Fruit fly (Drosophila melanogaster) whole organism, embryonic: ENCODE results near the gene CG5966.
A peak's percentile ranks its signal among the peaks of the same experiment; 100 is the strongest.

Experiments used
- Aef1 ChIP-seq: fragments of 200-800 bp; sonication (Bioruptor generic); IDR thresholded peaks from 3 replicates; pipeline ENCODE4 v1.3.6; 2022; ENCODE audit warnings: missing biosample characterization, missing genetic modification characterization
- Bdp1 ChIP-seq: fragments of 200-800 bp; sonication (Bioruptor generic); optimal IDR thresholded peaks from 3 replicates; lab custom pipeline; 2016; ENCODE audit warnings: missing biosample characterization, missing genetic modification characterization
- CG11093 ChIP-seq: fragments of 200-800 bp; sonication (Bioruptor generic); IDR thresholded peaks from 3 replicates; pipeline ENCODE4 v1.3.6; 2022; ENCODE audit warnings: missing biosample characterization, missing genetic modification characterization
- CG14441 ChIP-seq: fragments of 200-800 bp; sonication (Bioruptor generic); IDR thresholded peaks from 2 replicates; pipeline ENCODE4 v1.3.6; 2022; ENCODE audit warnings: missing biosample characterization, missing genetic modification characterization
- CG15479 ChIP-seq: fragments of 200-800 bp; sonication (Bioruptor generic); optimal IDR thresholded peaks from 3 replicates; lab custom pipeline; 2019; ENCODE audit warnings: missing biosample characterization, mild to moderate bottlenecking, missing genetic modification characterization, moderate library complexity
- CG2199 ChIP-seq: fragments of 200-800 bp; sonication (Bioruptor generic); IDR thresholded peaks from 3 replicates; pipeline ENCODE4 v1.3.6; 2022; ENCODE audit warnings: missing biosample characterization, missing genetic modification characterization
- CG2202 ChIP-seq: fragments of 200-800 bp; sonication (Bioruptor generic); optimal IDR thresholded peaks from 2 replicates; lab custom pipeline; 2018; ENCODE audit warnings: missing biosample characterization, mild to moderate bottlenecking, missing genetic modification characterization
- CG3065 ChIP-seq: fragments of 200-800 bp; sonication (Bioruptor generic); optimal IDR thresholded peaks from 2 replicates; lab custom pipeline; 2016; ENCODE audit warnings: missing biosample characterization, missing genetic modification characterization
- CG3163 ChIP-seq: fragments of 200-800 bp; sonication (Bioruptor generic); optimal IDR thresholded peaks from 3 replicates; lab custom pipeline; 2016; ENCODE audit warnings: missing biosample characterization, missing genetic modification characterization
- CG32767 ChIP-seq: fragments of 200-800 bp; sonication (Bioruptor generic); IDR thresholded peaks from 2 replicates; pipeline ENCODE4 v1.3.6; 2022; ENCODE audit warnings: missing biosample characterization, missing genetic modification characterization
- CG33557 ChIP-seq: fragments of 200-800 bp; sonication (Bioruptor generic); optimal IDR thresholded peaks from 2 replicates; lab custom pipeline; 2019; ENCODE audit warnings: missing biosample characterization, mild to moderate bottlenecking, missing genetic modification characterization, moderate library complexity
- CG3995 ChIP-seq: fragments of 200-800 bp; sonication (Bioruptor generic); optimal IDR thresholded peaks from 3 replicates; lab custom pipeline; 2016; ENCODE audit warnings: missing biosample characterization, missing genetic modification characterization
- CG4424 ChIP-seq: fragments of 200-800 bp; sonication (Bioruptor generic); optimal IDR thresholded peaks from 3 replicates; lab custom pipeline; 2016; ENCODE audit warnings: missing biosample characterization, missing genetic modification characterization
- CG4617 ChIP-seq: fragments of 200-800 bp; sonication (Bioruptor generic); optimal IDR thresholded peaks from 3 replicates; lab custom pipeline; 2016; ENCODE audit warnings: missing biosample characterization, missing genetic modification characterization, borderline replicate concordance
- CG5245 ChIP-seq: fragments of 200-800 bp; sonication (Bioruptor generic); optimal IDR thresholded peaks from 3 replicates; lab custom pipeline; 2016; ENCODE audit warnings: missing biosample characterization, missing genetic modification characterization
- CG6175 ChIP-seq: fragments of 200-800 bp; sonication (Bioruptor generic); IDR thresholded peaks from 3 replicates; pipeline ENCODE4 v1.3.6; 2022; ENCODE audit warnings: missing biosample characterization, missing genetic modification characterization
- CG6254 ChIP-seq: fragments of 200-800 bp; sonication (Bioruptor generic); optimal IDR thresholded peaks from 3 replicates; lab custom pipeline; 2017; ENCODE audit warnings: mild to moderate bottlenecking, missing biosample characterization, missing genetic modification reagents, missing genetic modification characterization
- CG7928 ChIP-seq: fragments of 200-800 bp; sonication (Bioruptor generic); optimal IDR thresholded peaks from 2 replicates; lab custom pipeline; 2017; ENCODE audit warnings: missing biosample characterization, mild to moderate bottlenecking, missing genetic modification characterization
- CG8359 ChIP-seq: fragments of 200-800 bp; sonication (Bioruptor generic); optimal IDR thresholded peaks from 2 replicates; lab custom pipeline; 2017; ENCODE audit warnings: missing biosample characterization, mild to moderate bottlenecking, missing genetic modification characterization, borderline replicate concordance
- CG8944 ChIP-seq: fragments of 200-800 bp; sonication (Bioruptor generic); optimal IDR thresholded peaks from 3 replicates; lab custom pipeline; 2016; ENCODE audit warnings: missing biosample characterization, missing genetic modification characterization
- CrebB ChIP-seq: fragments of 200-800 bp; sonication (Bioruptor generic); optimal IDR thresholded peaks from 3 replicates; lab custom pipeline; 2018; ENCODE audit warnings: missing biosample characterization, mild to moderate bottlenecking, missing genetic modification characterization
- D19B ChIP-seq: fragments of 200-800 bp; sonication (Bioruptor generic); optimal IDR thresholded peaks from 2 replicates; lab custom pipeline; 2017; ENCODE audit warnings: missing biosample characterization, mild to moderate bottlenecking, missing genetic modification characterization
- Dip3 ChIP-seq: fragments of 200-800 bp; sonication (Bioruptor generic); optimal IDR thresholded peaks from 3 replicates; lab custom pipeline; 2016; ENCODE audit warnings: missing biosample characterization, missing genetic modification characterization
- GATAe ChIP-seq: fragments of 200-800 bp; sonication (Bioruptor generic); conservative IDR thresholded peaks from 2 replicates; pipeline ENCODE4 v1.3.6; 2022; ENCODE audit warnings: missing biosample characterization, missing genetic modification characterization
- HLHmδ ChIP-seq: fragments of 200-800 bp; sonication (Bioruptor generic); optimal IDR thresholded peaks from 2 replicates; lab custom pipeline; 2018; ENCODE audit warnings: missing biosample characterization, mild to moderate bottlenecking, missing genetic modification characterization, moderate library complexity
- Mad ChIP-seq: fragments of 200-800 bp; sonication (Bioruptor generic); optimal IDR thresholded peaks from 2 replicates; lab custom pipeline; 2016; ENCODE audit warnings: missing biosample characterization, missing genetic modification characterization
- NC2α ChIP-seq: fragments of 200-800 bp; sonication (Bioruptor generic); optimal IDR thresholded peaks from 2 replicates; lab custom pipeline; 2016; ENCODE audit warnings: missing biosample characterization, missing genetic modification characterization
- Ssrp ChIP-seq: fragments of 200-800 bp; sonication (Bioruptor generic); optimal IDR thresholded peaks from 2 replicates; lab custom pipeline; 2018; ENCODE audit warnings: missing biosample characterization, mild to moderate bottlenecking, missing genetic modification characterization, moderate library complexity
- YL-1 ChIP-seq: fragments of 200-800 bp; sonication (Bioruptor generic); optimal IDR thresholded peaks from 3 replicates; lab custom pipeline; 2017; ENCODE audit warnings: missing biosample characterization, mild to moderate bottlenecking, missing genetic modification characterization
- ac ChIP-seq: fragments of 200-800 bp; sonication (Bioruptor generic); optimal IDR thresholded peaks from 3 replicates; lab custom pipeline; 2017; ENCODE audit warnings: missing biosample characterization, mild to moderate bottlenecking, missing genetic modification characterization
- al ChIP-seq: fragments of 200-800 bp; sonication (Bioruptor generic); IDR thresholded peaks from 2 replicates; pipeline ENCODE4 v1.3.6; 2022; ENCODE audit warnings: missing biosample characterization, missing genetic modification characterization
- bowl ChIP-seq: fragments of 200-800 bp; sonication (Bioruptor generic); IDR thresholded peaks from 2 replicates; pipeline ENCODE4 v1.3.6; 2022; ENCODE audit warnings: missing biosample characterization, missing genetic modification characterization
- dati ChIP-seq: fragments of 200-800 bp; sonication (Bioruptor generic); IDR thresholded peaks from 2 replicates; pipeline ENCODE4 v1.3.6; 2022; ENCODE audit warnings: missing biosample characterization, missing genetic modification characterization
- dmrt99B ChIP-seq: fragments of 200-800 bp; sonication (Bioruptor generic); optimal IDR thresholded peaks from 2 replicates; lab custom pipeline; 2018; ENCODE audit warnings: missing biosample characterization, mild to moderate bottlenecking, missing genetic modification characterization, moderate library complexity
- ftz-f1 ChIP-seq: fragments of 200-800 bp; sonication (Bioruptor generic); optimal IDR thresholded peaks from 2 replicates; lab custom pipeline; 2016; ENCODE audit warnings: missing biosample characterization, missing genetic modification characterization
- lbe ChIP-seq: fragments of 200-800 bp; sonication (Bioruptor generic); optimal IDR thresholded peaks from 2 replicates; lab custom pipeline; 2016; ENCODE audit warnings: missing biosample characterization, mild to moderate bottlenecking, missing genetic modification characterization
- nau ChIP-seq: fragments of 200-800 bp; sonication (Bioruptor generic); optimal IDR thresholded peaks from 3 replicates; lab custom pipeline; 2017; ENCODE audit warnings: missing biosample characterization, mild to moderate bottlenecking, missing genetic modification characterization, missing genetic modification reagents
- nom ChIP-seq: fragments of 200-800 bp; sonication (Bioruptor generic); optimal IDR thresholded peaks from 2 replicates; lab custom pipeline; 2017; ENCODE audit warnings: missing biosample characterization, missing genetic modification characterization, mild to moderate bottlenecking, moderate library complexity, missing genetic modification reagents
- pita ChIP-seq: fragments of 200-800 bp; sonication (Bioruptor generic); optimal IDR thresholded peaks from 2 replicates; lab custom pipeline; 2017; ENCODE audit warnings: missing biosample characterization, mild to moderate bottlenecking, missing genetic modification characterization
- rib ChIP-seq: fragments of 200-800 bp; sonication (Bioruptor generic); IDR thresholded peaks from 2 replicates; pipeline ENCODE4 v1.3.6; 2022; ENCODE audit warnings: missing biosample characterization, missing genetic modification characterization
- sd ChIP-seq: fragments of 200-800 bp; sonication (Bioruptor generic); optimal IDR thresholded peaks from 3 replicates; lab custom pipeline; 2018; ENCODE audit warnings: missing biosample characterization, mild to moderate bottlenecking, missing genetic modification characterization, moderate library complexity
- sens-2 ChIP-seq: fragments of 200-800 bp; sonication (Bioruptor generic); IDR thresholded peaks from 2 replicates; pipeline ENCODE4 v1.3.6; 2022; ENCODE audit warnings: missing biosample characterization, missing genetic modification characterization
- sisA ChIP-seq: fragments of 200-800 bp; sonication (Bioruptor generic); IDR thresholded peaks from 2 replicates; pipeline ENCODE4 v1.3.6; 2022; ENCODE audit warnings: missing biosample characterization, missing genetic modification characterization
- slbo ChIP-seq: fragments of 200-800 bp; sonication (Bioruptor generic); IDR thresholded peaks from 2 replicates; pipeline ENCODE4 v1.3.6; 2022; ENCODE audit warnings: missing biosample characterization, missing genetic modification characterization
- slp2 ChIP-seq: fragments of 200-800 bp; sonication (Bioruptor generic); optimal IDR thresholded peaks from 2 replicates; lab custom pipeline; 2016; ENCODE audit warnings: missing biosample characterization, missing genetic modification characterization
- tin ChIP-seq: fragments of 200-800 bp; sonication (Bioruptor generic); optimal IDR thresholded peaks from 3 replicates; lab custom pipeline; 2016; ENCODE audit warnings: missing biosample characterization, missing genetic modification characterization
- ttk ChIP-seq: fragments of 200-800 bp; sonication (Bioruptor generic); IDR thresholded peaks from 2 replicates; pipeline ENCODE4 v2.1.2; 2022; ENCODE audit warnings: missing biosample characterization, missing genetic modification characterization
- tx ChIP-seq: fragments of 200-800 bp; sonication (Bioruptor generic); optimal IDR thresholded peaks from 2 replicates; lab custom pipeline; 2016; ENCODE audit warnings: missing biosample characterization, missing genetic modification characterization
- vnd ChIP-seq: fragments of 200-800 bp; sonication (Bioruptor generic); IDR thresholded peaks from 3 replicates; pipeline ENCODE4 v1.3.6; 2022; ENCODE audit warnings: missing biosample characterization, missing genetic modification characterization; ENCODE audit not compliant: partially characterized antibody

The CG5966 gene

dm6 chrX:5969860-5970665 is 18.5 kb upstream of the CG5966 start (continued):
- TF ChIP-seq rib (GFP tag; lab: Robert Waterston, UW): no peak
- no peak for TF ChIP-seq lbe (GFP tag; lab: Kevin White, UChicago)
- TF ChIP-seq slbo (GFP tag; lab: Robert Waterston, UW): peak; percentile 45
- no peak for TF ChIP-seq Mad
- TF ChIP-seq ac (GFP tag; lab: Kevin White, UChicago): no peak
- no peak for TF ChIP-seq CG6175 (GFP tag; lab: Robert Waterston, UW)
- TF ChIP-seq nom (GFP tag; lab: Kevin White, UChicago): no peak
- TF ChIP-seq ttk: peak; percentile 26; the same call in 1 of the 2 replicates
- TF ChIP-seq bowl (GFP tag; lab: Robert Waterston, UW): no peak
- TF ChIP-seq sisA (GFP tag; lab: Robert Waterston, UW): peak; percentile 42; the same call in 1 of the 2 replicates
- TF ChIP-seq Bdp1 (GFP tag; lab: Kevin White, UChicago): no peak
- TF ChIP-seq CG4424 (GFP tag; lab: Kevin White, UChicago): peak; percentile 42
- TF ChIP-seq CG33557: peak; percentile 11
- TF ChIP-seq CG6254 (GFP tag; lab: Kevin White, UChicago): no peak
- TF ChIP-seq CG5245: no peak
- TF ChIP-seq CG2202 (tag; lab: Kevin White, UChicago): peak; percentile 11
- no peak for TF ChIP-seq CG3995 (GFP tag; lab: Kevin White, UChicago)
- TF ChIP-seq HLHmδ (GFP tag; lab: Kevin White, UChicago): no peak
- TF ChIP-seq NC2α (GFP tag; lab: Kevin White, UChicago): no peak
- peak; percentile 52; the same call in 2 of the 3 replicates for TF ChIP-seq Aef1 (GFP tag; lab: Robert Waterston, UW)
- no peak for TF ChIP-seq CG8944 (GFP tag; lab: Kevin White, UChicago)
- no peak for TF ChIP-seq ftz-f1 (GFP tag; lab: Kevin White, UChicago)
- no peak for TF ChIP-seq GATAe
- TF ChIP-seq CG32767 (GFP tag; lab: Robert Waterston, UW): no peak
- TF ChIP-seq dmrt99B (tag; lab: Kevin White, UChicago): peak; percentile 58
- 0 out of 2 replicates have a peak, but pooled peaks have one; percentile 49 for TF ChIP-seq sens-2 (GFP tag; lab: Robert Waterston, UW)
- TF ChIP-seq CG15479 (GFP tag; lab: Kevin White, UChicago): no peak
- no peak for TF ChIP-seq pita
- TF ChIP-seq vnd (GFP tag; lab: Robert Waterston, UW): no peak
- TF ChIP-seq slp2 (GFP tag; lab: Kevin White, UChicago): no peak
- no peak for TF ChIP-seq Dip3 (GFP tag; lab: Kevin White, UChicago)
- TF ChIP-seq CG11093 (GFP tag; lab: Robert Waterston, UW): no peak; the same call in 2 of the 3 replicates
- TF ChIP-seq tin (GFP tag; lab: Kevin White, UChicago): peak; percentile 36
- peak; percentile 37; the same call in 1 of the 2 replicates for TF ChIP-seq CG14441 (GFP tag; lab: Robert Waterston, UW)
- no peak for TF ChIP-seq tx
- peak; percentile 17 for TF ChIP-seq D19B
- TF ChIP-seq CrebB (tag; lab: Kevin White, UChicago): no peak
- TF ChIP-seq CG8359 (GFP tag; lab: Kevin White, UChicago): no peak
- peak; percentile 58 for TF ChIP-seq Ssrp (tag; lab: Kevin White, UChicago)
- TF ChIP-seq CG7928: no peak
- no peak for TF ChIP-seq CG3163
- no peak for TF ChIP-seq CG2199 (GFP tag; lab: Robert Waterston, UW)
- no peak for TF ChIP-seq dati
- no peak for TF ChIP-seq CG3065
- no peak for TF ChIP-seq YL-1 (GFP tag; lab: Kevin White, UChicago)
- TF ChIP-seq CG4617: no peak
- peak; percentile 21 for TF ChIP-seq nau (GFP tag; lab: Kevin White, UChicago)
- peak; percentile 15 for TF ChIP-seq al (GFP tag; lab: Robert Waterston, UW)
- TF ChIP-seq sd (tag; lab: Kevin White, UChicago): peak; percentile 43
